Worm (Caenorhabditis elegans): ENCODE results near the gene Y119D3B.12.
A peak's percentile ranks its signal among the peaks of the same experiment; 100 is the strongest.

Gene Y119D3B.12

ce11 chrIII:1201958-1202596 lies at the start of gene Y119D3B.12, which contains the start of gene mrpl-45:
TSS of gene Y119D3B.12 (plus strand) at chrIII:1202546.
TSS of gene mrpl-45 (minus strand) at chrIII:1202008.
- TF ChIP-seq snpc-4 (tag; optimal IDR thresholded peaks at IDR 0.05) (peak; percentile 74), lin-15B (tag; optimal IDR thresholded peaks at IDR 0.05) (peak; percentile 95), elt-2 (tag; optimal IDR thresholded peaks at IDR 0.05) (peak; percentile 22), ceh-16 (tag; optimal IDR thresholded peaks at IDR 0.05) (no peak), egl-27 (tag; optimal IDR thresholded peaks at IDR 0.05) (no peak), sea-2 (GFP tag; optimal IDR thresholded peaks at IDR 0.05) (no peak), egl-5 (tag; optimal IDR thresholded peaks at IDR 0.05) (peak; percentile 97), daf-12 (tag; optimal IDR thresholded peaks at IDR 0.05) (no peak), aly-2 (tag; optimal IDR thresholded peaks at IDR 0.05) (no peak), unc-62 (GFP tag; optimal IDR thresholded peaks at IDR 0.05) (no peak), ztf-4 (tag; optimal IDR thresholded peaks at IDR 0.05) (no peak), nhr-77 (tag; optimal IDR thresholded peaks at IDR 0.05) (peak; percentile 23), nhr-28 (tag; optimal IDR thresholded peaks at IDR 0.05) (no peak), pha-4 (tag; optimal IDR thresholded peaks at IDR 0.05) (peak; percentile 91), ama-1 (optimal IDR thresholded peaks at IDR 0.05) (peak; percentile 54), ztf-11 (tag; optimal IDR thresholded peaks at IDR 0.05) (no peak), elt-3 (tag; optimal IDR thresholded peaks at IDR 0.05) (no peak), nhr-237 (tag; optimal IDR thresholded peaks at IDR 0.05) (no peak), ceh-82 (tag; optimal IDR thresholded peaks at IDR 0.05) (peak; percentile 2), lsy-12 (tag; optimal IDR thresholded peaks at IDR 0.05) (no peak), unc-39 (tag; optimal IDR thresholded peaks at IDR 0.05) (no peak), mdl-1 (tag; optimal IDR thresholded peaks at IDR 0.05) (no peak), fkh-2 (tag; optimal IDR thresholded peaks at IDR 0.05) (no peak), ceh-9 (tag; optimal IDR thresholded peaks at IDR 0.05) (no peak), nhr-12 (tag; optimal IDR thresholded peaks at IDR 0.05) (no peak), fos-1 (tag; optimal IDR thresholded peaks at IDR 0.05) (no peak), ceh-28 (tag; optimal IDR thresholded peaks at IDR 0.05) (peak; percentile 68), nhr-43 (tag; optimal IDR thresholded peaks at IDR 0.05; ENCODE audit: poor library complexity, severe bottlenecking) (peak; percentile 42), jun-1 (tag; optimal IDR thresholded peaks at IDR 0.05) (peak; percentile 29), zag-1 (tag; optimal IDR thresholded peaks at IDR 0.05) (no peak), R02D3.7 (tag; optimal IDR thresholded peaks at IDR 0.05) (peak; percentile 70), nhr-25 (tag; optimal IDR thresholded peaks at IDR 0.05) (peak; percentile 53), ZK546.5 (tag; optimal IDR thresholded peaks at IDR 0.05) (no peak), skn-1 (tag; optimal IDR thresholded peaks at IDR 0.05) (peak; percentile 90), hmg-11 (tag; optimal IDR thresholded peaks at IDR 0.05) (peak; percentile 61), elt-1 (tag; optimal IDR thresholded peaks at IDR 0.05) (peak; percentile 59), fkh-10 (GFP tag; optimal IDR thresholded peaks at IDR 0.05) (peak; percentile 64), mml-1 (tag; optimal IDR thresholded peaks at IDR 0.05) (no peak), nhr-11 (tag; optimal IDR thresholded peaks at IDR 0.05) (no peak), lin-39 (tag; optimal IDR thresholded peaks at IDR 0.05) (peak; percentile 73), tbx-2 (tag; optimal IDR thresholded peaks at IDR 0.05) (peak; percentile 39), nfya-1 (tag; optimal IDR thresholded peaks at IDR 0.05; ENCODE audit: insufficient read depth) (peak; percentile 85), eor-1 (tag; optimal IDR thresholded peaks at IDR 0.05) (no peak), nhr-23 (tag; optimal IDR thresholded peaks at IDR 0.05) (peak; percentile 67), pqm-1 (tag; optimal IDR thresholded peaks at IDR 0.05) (peak; percentile 22), nhr-76 (tag; optimal IDR thresholded peaks at IDR 0.05) (no peak), nhr-67 (tag; optimal IDR thresholded peaks at IDR 0.05) (no peak)
